Fruit fly (Drosophila melanogaster) whole organism, pupa: ENCODE data around the gene Wdr33.
A peak's percentile ranks its signal among the peaks of the same experiment; 100 is the strongest.

Source experiments
- CG10348 ChIP-seq: fragments of 200-800 bp; sonication (Bioruptor generic); IDR thresholded peaks from 2 replicates; pipeline ENCODE4 v1.3.6; 2022; ENCODE audit warnings: missing biosample characterization, missing genetic modification characterization
- CG12605 ChIP-seq: fragments of 200-800 bp; sonication (Bioruptor generic); IDR thresholded peaks from 2 replicates; pipeline ENCODE4 v1.3.6; 2022; ENCODE audit warnings: missing biosample characterization, missing genetic modification characterization
- CG13204 ChIP-seq: fragments of 200-800 bp; sonication (Bioruptor generic); optimal IDR thresholded peaks from 2 replicates; lab custom pipeline; 2018; ENCODE audit warnings: missing biosample characterization, mild to moderate bottlenecking, missing genetic modification characterization, moderate library complexity
- CG14655 ChIP-seq: fragments of 200-800 bp; sonication (Bioruptor generic); optimal IDR thresholded peaks from 3 replicates; lab custom pipeline; 2017; ENCODE audit warnings: mild to moderate bottlenecking, missing biosample characterization, missing genetic modification reagents, missing genetic modification characterization
- CG15710 ChIP-seq: fragments of 200-800 bp; sonication (Bioruptor generic); optimal IDR thresholded peaks from 2 replicates; lab custom pipeline; 2018; ENCODE audit warnings: missing biosample characterization, mild to moderate bottlenecking, missing genetic modification characterization, moderate library complexity
- CG17806 ChIP-seq: fragments of 200-800 bp; sonication (Bioruptor generic); optimal IDR thresholded peaks from 2 replicates; lab custom pipeline; 2018; ENCODE audit warnings: missing biosample characterization, mild to moderate bottlenecking, missing genetic modification characterization, moderate library complexity
- CG32121 ChIP-seq: fragments of 200-800 bp; sonication (Bioruptor generic); IDR thresholded peaks from 2 replicates; pipeline ENCODE4 v1.3.6; 2022; ENCODE audit warnings: missing biosample characterization, missing genetic modification characterization
- CG34367 ChIP-seq: fragments of 200-800 bp; sonication (Bioruptor generic); optimal IDR thresholded peaks from 2 replicates; lab custom pipeline; 2018; ENCODE audit warnings: missing biosample characterization, mild to moderate bottlenecking, missing genetic modification characterization
- CG4496 ChIP-seq: fragments of 200-800 bp; sonication (Bioruptor generic); IDR thresholded peaks from 3 replicates; pipeline ENCODE4 v1.3.6; 2022; ENCODE audit warnings: missing biosample characterization, missing genetic modification characterization
- CG8159 ChIP-seq: fragments of 200-800 bp; sonication (Bioruptor generic); optimal IDR thresholded peaks from 3 replicates; lab custom pipeline; 2018; ENCODE audit warnings: missing biosample characterization, mild to moderate bottlenecking, missing genetic modification characterization, moderate library complexity
- CG8301 ChIP-seq: fragments of 200-800 bp; sonication (Bioruptor generic); optimal IDR thresholded peaks from 2 replicates; lab custom pipeline; 2018; ENCODE audit warnings: missing biosample characterization, mild to moderate bottlenecking, missing genetic modification characterization
- CG9948 ChIP-seq: fragments of 200-800 bp; sonication (Bioruptor generic); optimal IDR thresholded peaks from 2 replicates; lab custom pipeline; 2018; ENCODE audit warnings: missing biosample characterization, mild to moderate bottlenecking, missing genetic modification characterization, moderate library complexity
- D1 ChIP-seq: fragments of 200-800 bp; sonication (Bioruptor generic); optimal IDR thresholded peaks from 2 replicates; lab custom pipeline; 2018; ENCODE audit warnings: missing biosample characterization, mild to moderate bottlenecking, missing genetic modification characterization, moderate library complexity
- EcR ChIP-seq: fragments of 200-800 bp; sonication (Bioruptor generic); optimal IDR thresholded peaks from 3 replicates; lab custom pipeline; 2019; ENCODE audit warnings: missing biosample characterization, missing genetic modification characterization, mild to moderate bottlenecking, moderate library complexity, missing genetic modification reagents
- Ets98B ChIP-seq: fragments of 200-800 bp; sonication (Bioruptor generic); IDR thresholded peaks from 2 replicates; pipeline ENCODE4 v1.3.6; 2022; ENCODE audit warnings: missing biosample characterization, missing genetic modification characterization
- Pif1A ChIP-seq: fragments of 200-800 bp; sonication (Bioruptor generic); optimal IDR thresholded peaks from 3 replicates; lab custom pipeline; 2016; ENCODE audit warnings: missing biosample characterization, missing genetic modification characterization
- Pif1B ChIP-seq: fragments of 200-800 bp; sonication (Bioruptor generic); optimal IDR thresholded peaks from 3 replicates; lab custom pipeline; 2016; ENCODE audit warnings: missing biosample characterization, missing genetic modification characterization
- Snoo ChIP-seq: fragments of 200-800 bp; sonication (Bioruptor generic); optimal IDR thresholded peaks from 3 replicates; lab custom pipeline; 2017; ENCODE audit warnings: missing biosample characterization, mild to moderate bottlenecking, missing genetic modification characterization, inconsistent platforms
- fd96Ca ChIP-seq: fragments of 200-800 bp; sonication (Bioruptor generic); IDR thresholded peaks from 3 replicates; pipeline ENCODE4 v1.3.6; 2022; ENCODE audit warnings: missing biosample characterization, missing genetic modification characterization
- gl ChIP-seq: fragments of 200-800 bp; sonication (Bioruptor generic); optimal IDR thresholded peaks from 2 replicates; lab custom pipeline; 2018; ENCODE audit warnings: missing biosample characterization, mild to moderate bottlenecking, missing genetic modification characterization
- rn ChIP-seq: fragments of 200-800 bp; sonication (Bioruptor generic); IDR thresholded peaks from 2 replicates; pipeline ENCODE4 v1.3.6; 2022; ENCODE audit warnings: missing biosample characterization, missing genetic modification characterization

Wdr33 gene

DNA sequence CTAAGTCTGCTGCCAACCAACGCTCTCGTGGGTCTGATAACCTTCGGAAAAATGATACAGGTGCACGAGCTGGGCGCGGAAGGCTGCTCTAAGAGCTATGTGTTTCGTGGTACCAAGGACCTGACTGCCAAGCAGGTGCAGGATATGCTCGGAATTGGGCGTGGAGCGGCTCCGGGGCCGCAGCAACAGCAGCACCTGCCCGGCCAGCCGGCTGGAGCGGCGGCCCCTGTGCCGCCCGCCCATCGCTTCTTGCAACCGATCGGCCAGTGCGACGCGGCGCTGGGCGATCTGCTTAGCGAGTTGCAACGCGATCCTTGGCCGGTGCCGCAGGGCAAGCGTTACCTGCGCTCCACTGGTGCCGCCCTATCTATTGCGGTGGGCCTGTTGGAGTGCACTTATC, 10.5 kb upstream of the Wdr33 start:
- TF ChIP-seq CG10348 (GFP tag; lab: Robert Waterston, UW) (no peak), CG15710 (tag; lab: Kevin White, UChicago) (no peak), Pif1B (no peak), fd96Ca (no peak), CG14655 (GFP tag; lab: Kevin White, UChicago) (no peak), Snoo (tag; lab: Kevin White, UChicago) (no peak), EcR (GFP tag; lab: Kevin White, UChicago) (no peak), gl (tag; lab: Kevin White, UChicago) (no peak), Ets98B (GFP tag; lab: Robert Waterston, UW) (no peak), CG9948 (tag; lab: Kevin White, UChicago) (no peak), CG17806 (tag; lab: Kevin White, UChicago) (no peak), Pif1A (no peak), CG32121 (no peak), CG13204 (GFP tag; lab: Kevin White, UChicago) (no peak), CG8301 (no peak), CG4496 (GFP tag; lab: Robert Waterston, UW) (no peak), CG12605 (GFP tag; lab: Robert Waterston, UW) (no peak)
- TF ChIP-seq, all 21 proteins: peak for 0

dm6 chr3R:5653887-5654286, 6.5 kb upstream of the Wdr33 start:
- no peak for TF ChIP-seq CG10348 (GFP tag; lab: Robert Waterston, UW)
- no peak for TF ChIP-seq rn (GFP tag; lab: Robert Waterston, UW)
- TF ChIP-seq Pif1B = no peak
- TF ChIP-seq fd96Ca = no peak
- no peak for TF ChIP-seq CG8301
- TF ChIP-seq gl (tag; lab: Kevin White, UChicago) = no peak
- TF ChIP-seq CG17806 (tag; lab: Kevin White, UChicago) = no peak
- no peak for TF ChIP-seq D1 (tag; lab: Kevin White, UChicago)
- TF ChIP-seq EcR (GFP tag; lab: Kevin White, UChicago) = no peak
- TF ChIP-seq CG4496 (GFP tag; lab: Robert Waterston, UW) = no peak

dm6 chr3R:5654692-5655181, 5.7 kb upstream of the Wdr33 start, which contains the start of the genes elm and MED27:
elm (minus strand) TSS chr3R:5654861.
MED27 (plus strand) TSS chr3R:5655139.
- TF ChIP-seq Snoo (tag; lab: Kevin White, UChicago) = peak; percentile 84
- peak; percentile 59; the same call in 1 of the 2 replicates for TF ChIP-seq CG10348 (GFP tag; lab: Robert Waterston, UW)
- peak; percentile 83 for TF ChIP-seq CG9948 (tag; lab: Kevin White, UChicago)
- peak; percentile 87 for TF ChIP-seq Pif1A
- TF ChIP-seq D1 (tag; lab: Kevin White, UChicago) = no peak
- peak; percentile 84 for TF ChIP-seq fd96Ca
- no peak for TF ChIP-seq CG13204 (GFP tag; lab: Kevin White, UChicago)
- TF ChIP-seq gl (tag; lab: Kevin White, UChicago) = peak; percentile 67
- TF ChIP-seq CG4496 (GFP tag; lab: Robert Waterston, UW) = peak; percentile 88
- peak; percentile 73 for TF ChIP-seq Pif1B
- no peak for TF ChIP-seq CG14655 (GFP tag; lab: Kevin White, UChicago)
- peak; percentile 90 for TF ChIP-seq CG15710 (tag; lab: Kevin White, UChicago)
- peak; percentile 12 for TF ChIP-seq EcR (GFP tag; lab: Kevin White, UChicago)
- TF ChIP-seq CG8301 = peak; percentile 74
- peak; percentile 89 for TF ChIP-seq CG8159 (tag; lab: Kevin White, UChicago)
- peak; percentile 85 for TF ChIP-seq CG17806 (tag; lab: Kevin White, UChicago)
- peak; percentile 85 for TF ChIP-seq rn (GFP tag; lab: Robert Waterston, UW)
- TF ChIP-seq CG34367 (tag; lab: Kevin White, UChicago) = peak; percentile 81
- TF ChIP-seq CG32121 = peak; percentile 91
- peak; percentile 49; the same call in 1 of the 2 replicates for TF ChIP-seq CG12605 (GFP tag; lab: Robert Waterston, UW)
- peak; percentile 85 for TF ChIP-seq Ets98B (GFP tag; lab: Robert Waterston, UW)

- TF ChIP-seq Ets98B (GFP tag; lab: Robert Waterston, UW) = 0 out of 2 replicates have a peak, but pooled peaks have one; percentile 19
- TF ChIP-seq CG4496 (GFP tag; lab: Robert Waterston, UW) = peak; percentile 8; the same call in 1 of the 3 replicates
- TF ChIP-seq EcR (GFP tag; lab: Kevin White, UChicago) = peak; percentile 62
- peak; percentile 27; the same call in 1 of the 2 replicates for TF ChIP-seq CG32121
- no peak for TF ChIP-seq Pif1A
Observed at dm6 chr3R:5658984-5659802, 1.2 kb upstream of the Wdr33 start.

dm6 chr3R:5659829-5660197, 622 bp upstream of the Wdr33 start, which contains the start of gene CG2182:
CG2182 (minus strand) TSS chr3R:5659912.
- no peak for TF ChIP-seq CG10348 (GFP tag; lab: Robert Waterston, UW)
- no peak for TF ChIP-seq Snoo (tag; lab: Kevin White, UChicago)
- TF ChIP-seq CG14655 (GFP tag; lab: Kevin White, UChicago) = no peak
- TF ChIP-seq D1 (tag; lab: Kevin White, UChicago) = no peak
- no peak for TF ChIP-seq gl (tag; lab: Kevin White, UChicago)
- no peak for TF ChIP-seq CG15710 (tag; lab: Kevin White, UChicago)
- TF ChIP-seq CG9948 (tag; lab: Kevin White, UChicago) = no peak
- no peak for TF ChIP-seq Ets98B (GFP tag; lab: Robert Waterston, UW)
- no peak for TF ChIP-seq CG32121
- no peak for TF ChIP-seq CG8301
- TF ChIP-seq CG13204 (GFP tag; lab: Kevin White, UChicago) = no peak
- TF ChIP-seq CG34367 (tag; lab: Kevin White, UChicago) = no peak
- TF ChIP-seq CG8159 (tag; lab: Kevin White, UChicago) = no peak
- TF ChIP-seq CG4496 (GFP tag; lab: Robert Waterston, UW) = no peak
- TF ChIP-seq Pif1B = no peak
- TF ChIP-seq rn (GFP tag; lab: Robert Waterston, UW) = no peak
